Fruit fly (Drosophila melanogaster) whole organism, prepupa: Measurements from ENCODE around the gene Ilp1.
A peak's percentile ranks its signal among the peaks of the same experiment; 100 is the strongest.

Experiments used
- Blimp-1 ChIP-seq: fragments of 200-800 bp; sonication (Bioruptor generic); optimal IDR thresholded peaks from 3 replicates; lab custom pipeline; 2017; ENCODE audit warnings: missing biosample characterization, missing genetic modification characterization, mild to moderate bottlenecking, moderate library complexity, missing genetic modification reagents
- CG10669 ChIP-seq: fragments of 200-800 bp; sonication (Bioruptor generic); optimal IDR thresholded peaks from 3 replicates; lab custom pipeline; 2018; ENCODE audit warnings: missing biosample characterization, mild to moderate bottlenecking, missing genetic modification characterization, moderate library complexity
- CG11294 ChIP-seq: fragments of 200-800 bp; sonication (Bioruptor generic); IDR thresholded peaks from 2 replicates; pipeline ENCODE4 v1.3.6; 2022; ENCODE audit warnings: missing biosample characterization, missing genetic modification characterization
- CG11762 ChIP-seq: fragments of 200-800 bp; sonication (Bioruptor generic); optimal IDR thresholded peaks from 3 replicates; lab custom pipeline; 2016; ENCODE audit warnings: missing biosample characterization, missing genetic modification characterization; ENCODE audit not compliant: insufficient read depth
- CG11902 ChIP-seq: fragments of 200-800 bp; sonication (Bioruptor generic); optimal IDR thresholded peaks from 3 replicates; lab custom pipeline; 2016; ENCODE audit warnings: missing biosample characterization, missing genetic modification characterization
- CG15336 ChIP-seq: fragments of 200-800 bp; sonication (Bioruptor generic); IDR thresholded peaks from 2 replicates; pipeline ENCODE4 v1.3.6; 2022; ENCODE audit warnings: missing biosample characterization, missing genetic modification characterization
- CG1621 ChIP-seq: fragments of 200-800 bp; sonication (Bioruptor generic); optimal IDR thresholded peaks from 3 replicates; lab custom pipeline; 2018; ENCODE audit warnings: missing biosample characterization, mild to moderate bottlenecking, missing genetic modification characterization
- CG16779 ChIP-seq: fragments of 200-800 bp; sonication (Bioruptor generic); optimal IDR thresholded peaks from 3 replicates; lab custom pipeline; 2017; ENCODE audit warnings: missing biosample characterization, mild to moderate bottlenecking, missing genetic modification characterization
- CG31627 ChIP-seq: fragments of 200-800 bp; sonication (Bioruptor generic); optimal IDR thresholded peaks from 3 replicates; lab custom pipeline; 2016; ENCODE audit warnings: missing biosample characterization, missing genetic modification characterization
- CG32006 ChIP-seq: fragments of 200-800 bp; sonication (Bioruptor generic); optimal IDR thresholded peaks from 3 replicates; lab custom pipeline; 2017; ENCODE audit warnings: missing biosample characterization, mild to moderate bottlenecking, missing genetic modification characterization
- CG34406 ChIP-seq: fragments of 200-800 bp; sonication (Bioruptor generic); optimal IDR thresholded peaks from 3 replicates; lab custom pipeline; 2016; ENCODE audit warnings: missing biosample characterization, missing genetic modification characterization
- CG3919 ChIP-seq: fragments of 200-800 bp; sonication (Bioruptor generic); optimal IDR thresholded peaks from 3 replicates; lab custom pipeline; 2016; ENCODE audit warnings: missing biosample characterization, missing genetic modification characterization
- CG4318 ChIP-seq: fragments of 200-800 bp; sonication (Bioruptor generic); optimal IDR thresholded peaks from 3 replicates; lab custom pipeline; 2017; ENCODE audit warnings: missing biosample characterization, mild to moderate bottlenecking, missing genetic modification characterization
- CG6163 ChIP-seq: fragments of 200-800 bp; sonication (Bioruptor generic); IDR thresholded peaks from 3 replicates; pipeline ENCODE4 v1.3.6; 2022; ENCODE audit warnings: missing biosample characterization, missing genetic modification characterization
- CG6792 ChIP-seq: fragments of 200-800 bp; sonication (Bioruptor generic); optimal IDR thresholded peaks from 3 replicates; lab custom pipeline; 2016; ENCODE audit warnings: missing biosample characterization, missing genetic modification characterization
- CG6808 ChIP-seq: fragments of 200-800 bp; sonication (Bioruptor generic); optimal IDR thresholded peaks from 3 replicates; lab custom pipeline; 2017; ENCODE audit warnings: missing biosample characterization, missing genetic modification characterization, mild to moderate bottlenecking, moderate library complexity, missing genetic modification reagents
- CG6854 ChIP-seq: fragments of 200-800 bp; sonication (Bioruptor generic); optimal IDR thresholded peaks from 2 replicates; lab custom pipeline; 2017; ENCODE audit warnings: missing biosample characterization, mild to moderate bottlenecking, missing genetic modification characterization
- CG8119 ChIP-seq: fragments of 200-800 bp; sonication (Bioruptor generic); IDR thresholded peaks from 3 replicates; pipeline ENCODE4 v1.3.6; 2022; ENCODE audit warnings: missing biosample characterization, missing genetic modification characterization
- CG9139 ChIP-seq: fragments of 200-800 bp; sonication (Bioruptor generic); optimal IDR thresholded peaks from 3 replicates; lab custom pipeline; 2017; ENCODE audit warnings: missing biosample characterization, mild to moderate bottlenecking, missing genetic modification characterization
- Eip75B ChIP-seq: fragments of 200-800 bp; sonication (Bioruptor generic); optimal IDR thresholded peaks from 3 replicates; lab custom pipeline; 2016; ENCODE audit warnings: missing biosample characterization, missing genetic modification characterization
- Eip78C ChIP-seq: fragments of 200-800 bp; sonication (Bioruptor generic); peaks from one replicate; lab custom pipeline; 2016; ENCODE audit warnings: missing biosample characterization, missing genetic modification characterization
- Ets21C ChIP-seq: fragments of 200-800 bp; sonication (Bioruptor generic); optimal IDR thresholded peaks from 3 replicates; lab custom pipeline; 2016; ENCODE audit warnings: missing biosample characterization, missing genetic modification characterization
- Gug ChIP-seq: fragments of 200-800 bp; sonication (Bioruptor generic); IDR thresholded peaks from 2 replicates; pipeline ENCODE4 v1.3.6; 2022; ENCODE audit warnings: missing biosample characterization, missing genetic modification characterization
- Lpt ChIP-seq: fragments of 200-800 bp; sonication (Bioruptor generic); optimal IDR thresholded peaks from 3 replicates; lab custom pipeline; 2016; ENCODE audit warnings: missing biosample characterization, missing genetic modification characterization
- Met ChIP-seq: fragments of 200-800 bp; sonication (Bioruptor generic); optimal IDR thresholded peaks from 3 replicates; lab custom pipeline; 2016; ENCODE audit warnings: missing biosample characterization, missing genetic modification characterization
- Smox ChIP-seq: fragments of 200-800 bp; sonication (Bioruptor generic); optimal IDR thresholded peaks from 3 replicates; lab custom pipeline; 2016; ENCODE audit warnings: missing biosample characterization, missing genetic modification characterization
- Sox102F ChIP-seq: fragments of 200-800 bp; sonication (Bioruptor generic); optimal IDR thresholded peaks from 2 replicates; lab custom pipeline; 2016; ENCODE audit warnings: missing biosample characterization, mild to moderate bottlenecking, missing genetic modification characterization
- Sox14 ChIP-seq: fragments of 200-800 bp; sonication (Bioruptor generic); optimal IDR thresholded peaks from 3 replicates; lab custom pipeline; 2016; ENCODE audit warnings: missing biosample characterization, missing genetic modification characterization
- achi ChIP-seq: fragments of 200-800 bp; sonication (Bioruptor generic); optimal IDR thresholded peaks from 3 replicates; lab custom pipeline; 2016; ENCODE audit warnings: missing biosample characterization, missing genetic modification characterization
- acj6 ChIP-seq: fragments of 200-800 bp; sonication (Bioruptor generic); optimal IDR thresholded peaks from 3 replicates; lab custom pipeline; 2016; ENCODE audit warnings: missing biosample characterization, missing genetic modification characterization
- cyc ChIP-seq: fragments of 200-800 bp; sonication (Bioruptor generic); optimal IDR thresholded peaks from 3 replicates; lab custom pipeline; 2016; ENCODE audit warnings: missing biosample characterization, missing genetic modification characterization
- dsx ChIP-seq: fragments of 200-800 bp; optimal IDR thresholded peaks from 3 replicates; lab custom pipeline; 2019; ENCODE audit warnings: missing biosample characterization, mild to moderate bottlenecking, missing genetic modification characterization, moderate library complexity; ENCODE audit not compliant: poor library complexity, severe bottlenecking
- esn ChIP-seq: fragments of 200-800 bp; sonication (Bioruptor generic); optimal IDR thresholded peaks from 2 replicates; lab custom pipeline; 2016; ENCODE audit warnings: missing biosample characterization, mild to moderate bottlenecking, missing genetic modification characterization, moderate library complexity
- fd59A ChIP-seq: fragments of 200-800 bp; sonication (Bioruptor generic); optimal IDR thresholded peaks from 2 replicates; lab custom pipeline; 2017; ENCODE audit warnings: missing biosample characterization, mild to moderate bottlenecking, missing genetic modification characterization, missing genetic modification reagents
- fd85E ChIP-seq: fragments of 200-800 bp; sonication (Bioruptor generic); optimal IDR thresholded peaks from 3 replicates; lab custom pipeline; 2016; ENCODE audit warnings: missing biosample characterization, missing genetic modification characterization
- fkh ChIP-seq: fragments of 200-800 bp; sonication (Bioruptor generic); optimal IDR thresholded peaks from 3 replicates; lab custom pipeline; 2017; ENCODE audit warnings: missing biosample characterization, mild to moderate bottlenecking, missing genetic modification characterization, moderate library complexity
- lz ChIP-seq: fragments of 200-800 bp; sonication (Bioruptor generic); optimal IDR thresholded peaks from 3 replicates; lab custom pipeline; 2016; ENCODE audit warnings: missing biosample characterization, missing genetic modification characterization
- ss ChIP-seq, 2 experiments: fragments of 200-800 bp; sonication (Bioruptor generic); optimal IDR thresholded peaks; 2 replicates in 1 of 2; 3 replicates in 1 of 2; lab custom pipeline; 2017 to 2018; ENCODE audit warnings: mild to moderate bottlenecking in 2 of 2, missing biosample characterization in 2 of 2, missing genetic modification characterization in 2 of 2, moderate library complexity in 1 of 2
- svp ChIP-seq: fragments of 200-800 bp; sonication (Bioruptor generic); peaks from one replicate; lab custom pipeline; 2016; ENCODE audit warnings: missing biosample characterization, missing genetic modification characterization
- topi ChIP-seq: fragments of 200-800 bp; sonication (Bioruptor generic); optimal IDR thresholded peaks from 3 replicates; lab custom pipeline; 2016; ENCODE audit warnings: missing biosample characterization, missing genetic modification characterization
- vri ChIP-seq: fragments of 200-800 bp; sonication (Bioruptor generic); optimal IDR thresholded peaks from 3 replicates; lab custom pipeline; 2016; ENCODE audit warnings: missing biosample characterization, mild to moderate bottlenecking, missing genetic modification characterization

Gene Ilp1

DNA sequence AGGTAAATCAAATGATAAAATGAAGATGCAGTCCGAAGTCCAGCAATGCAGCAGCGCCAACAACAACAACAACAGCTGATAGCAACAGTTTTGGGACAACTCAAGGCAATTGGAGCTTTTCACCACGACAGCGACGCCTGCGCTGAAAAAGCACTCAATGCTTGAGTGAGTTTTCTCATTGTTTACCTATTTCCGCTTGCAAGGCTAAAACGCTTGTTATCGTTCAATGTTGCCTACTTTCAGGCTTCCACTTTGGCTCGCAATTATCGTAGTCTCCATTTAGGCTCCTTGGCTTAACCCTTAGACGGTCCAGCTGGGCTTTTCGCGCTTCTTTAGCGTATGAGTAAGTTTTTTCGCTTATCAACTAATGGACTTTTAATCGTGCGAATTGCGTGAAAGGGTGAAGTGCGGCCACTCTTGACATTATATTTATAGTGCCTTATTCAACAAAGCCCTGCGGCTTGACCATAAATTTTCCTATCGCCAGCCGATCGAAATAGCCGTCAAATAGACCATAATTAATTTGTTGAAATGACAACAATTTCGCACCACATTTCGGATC lies 36.1 kb upstream of the Ilp1 start (continued):
- TF ChIP-seq CG8119: peak; percentile 42; the same call in 1 of the 3 replicates
- TF ChIP-seq CG9139: no peak
- TF ChIP-seq Lpt (GFP tag; lab: Kevin White, UChicago): no peak
- TF ChIP-seq Ets21C: no peak
- no peak for TF ChIP-seq dsx (GFP tag; lab: Kevin White, UChicago)
- TF ChIP-seq CG11762 (GFP tag; lab: Kevin White, UChicago): no peak
- no peak for TF ChIP-seq fd59A (GFP tag; lab: Kevin White, UChicago)
- TF ChIP-seq acj6: no peak
- TF ChIP-seq CG4318: no peak
- TF ChIP-seq topi (GFP tag; lab: Kevin White, UChicago): no peak
- no peak for TF ChIP-seq Gug
- TF ChIP-seq cyc (GFP tag; lab: Kevin White, UChicago): no peak
- TF ChIP-seq CG16779 (tag; lab: Kevin White, UChicago): no peak
- peak; percentile 24 for TF ChIP-seq svp
- TF ChIP-seq CG6792: no peak
- TF ChIP-seq lz (GFP tag; lab: Kevin White, UChicago): no peak
- TF ChIP-seq CG11294: no peak
- peak; percentile 14 for TF ChIP-seq Sox14
- TF ChIP-seq CG6808 (GFP tag; lab: Kevin White, UChicago): no peak
- peak; percentile 9 for TF ChIP-seq achi
- no peak for TF ChIP-seq CG10669
- TF ChIP-seq fd85E (GFP tag; lab: Kevin White, UChicago): no peak
- no peak for TF ChIP-seq Met (GFP tag; lab: Kevin White, UChicago)
- TF ChIP-seq CG11902 (GFP tag; lab: Kevin White, UChicago): no peak
- no peak for TF ChIP-seq CG31627 (GFP tag; lab: Kevin White, UChicago)
- TF ChIP-seq Eip75B (GFP tag; lab: Kevin White, UChicago): no peak
- TF ChIP-seq CG34406 (GFP tag; lab: Kevin White, UChicago): no peak
- peak; percentile 2 for TF ChIP-seq Sox102F (GFP tag; lab: Kevin White, UChicago)
- TF ChIP-seq CG32006 (GFP tag; lab: Kevin White, UChicago): no peak
- no peak for TF ChIP-seq Blimp-1 (GFP tag; lab: Kevin White, UChicago)
- TF ChIP-seq, all 60 proteins: peak for 15

DNA sequence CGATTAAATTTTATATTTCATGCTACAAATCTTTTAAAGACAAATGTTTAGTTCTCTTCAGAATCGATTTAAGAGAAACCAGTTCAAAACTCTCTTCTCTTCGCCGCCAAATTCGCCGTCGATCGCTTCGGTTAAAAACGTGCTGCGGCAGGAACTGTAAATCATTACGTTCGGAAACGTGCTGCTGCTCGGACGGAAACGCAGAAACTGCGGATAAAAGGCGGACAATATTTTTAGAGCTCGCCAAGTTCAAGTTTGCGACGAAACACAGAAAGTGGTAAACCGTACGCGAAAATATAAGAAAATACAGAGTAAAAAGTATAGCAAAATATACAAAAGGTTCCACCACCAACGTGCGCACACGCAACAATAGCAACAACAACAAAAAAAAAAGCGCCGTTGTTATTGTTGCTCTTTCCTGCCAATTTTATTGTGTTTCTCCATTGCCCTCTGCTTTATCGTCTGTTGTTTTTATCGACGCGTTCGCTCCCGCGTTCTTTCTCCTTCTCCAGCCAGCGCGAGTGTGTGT lies 34.8 kb upstream of the Ilp1 start, which contains the start of gene Ae2:
Gene Ae2 (plus strand): TSS at position 156 of the 529 bp plus-strand sequence.
- TF ChIP-seq CG8119 (0 out of 3 replicates have a peak, but pooled peaks have one; percentile 21), Sox102F (GFP tag; lab: Kevin White, UChicago) (peak; percentile 47), fkh (GFP tag; lab: Kevin White, UChicago) (no peak), Ets21C (no peak), Eip75B (GFP tag; lab: Kevin White, UChicago) (peak; percentile 2), CG1621 (tag; lab: Kevin White, UChicago) (peak; percentile 82), CG15336 (GFP tag; lab: Robert Waterston, UW) (no peak), dsx (GFP tag; lab: Kevin White, UChicago) (peak; percentile 52), CG6163 (GFP tag; lab: Robert Waterston, UW) (peak; percentile 71; the same call in 2 of the 3 replicates), CG11294 (no peak), Smox (GFP tag; lab: Kevin White, UChicago) (no peak), CG6854 (GFP tag; lab: Kevin White, UChicago) (peak; percentile 57), CG3919 (GFP tag; lab: Kevin White, UChicago) (peak; percentile 15), esn (GFP tag; lab: Kevin White, UChicago) (peak; percentile 34), Eip78C (GFP tag; lab: Kevin White, UChicago) (peak; percentile 69), ss (GFP tag; optimal IDR thresholded peaks at IDR 0.05; lab: Kevin White, UChicago) (peak in 1 of 2 experiments; percentile 67), cyc (GFP tag; lab: Kevin White, UChicago) (no peak), vri (peak; percentile 70), topi (GFP tag; lab: Kevin White, UChicago) (peak; percentile 21), svp (peak; percentile 60)
